Worm (Caenorhabditis elegans) whole organism, L4 larva: ENCODE results near the gene C10C6.13.

Source experiments
- F49E8.2 ChIP-seq: sonication (generic microtip); optimal IDR thresholded peaks from 2 replicates; lab custom pipeline; 2016; ENCODE audit warnings: missing compliant biosample characterization, mild to moderate bottlenecking, missing genetic modification characterization, borderline replicate concordance
- ZK546.5 ChIP-seq, 2 experiments: sonication (generic microtip); optimal IDR thresholded peaks; 2 replicates each; lab custom pipeline; 2017; ENCODE audit warnings: missing biosample characterization in 2 of 2, missing genetic modification characterization in 2 of 2
- ama-1 ChIP-seq: fragments of 150-350 bp; optimal IDR thresholded peaks from 2 replicates; lab custom pipeline; 2014; ENCODE audit warnings: inconsistent platforms, mixed read lengths
- ces-1 ChIP-seq: fragments of 150-350 bp; sonication (generic microtip); optimal IDR thresholded peaks from 4 replicates; lab custom pipeline; 2014; ENCODE audit warnings: missing biosample characterization, missing genetic modification reagents, missing genetic modification characterization
- dmd-6 ChIP-seq: fragments of 200-800 bp; sonication (Bioruptor generic); IDR thresholded peaks from 2 replicates; pipeline ENCODE4 v1.3.6; 2022; ENCODE audit warnings: missing genetic modification reagents, missing genetic modification characterization, missing compliant biosample characterization
- hlh-11 ChIP-seq: fragments of 200-800 bp; sonication (Bioruptor generic); optimal IDR thresholded peaks from 2 replicates; lab custom pipeline; 2018; ENCODE audit warnings: mild to moderate bottlenecking, missing genetic modification characterization, missing compliant biosample characterization
- mxl-2 ChIP-seq: fragments of 200-800 bp; sonication (Bioruptor generic); conservative IDR thresholded peaks from 2 replicates; pipeline ENCODE4 v1.3.6; 2022; ENCODE audit warnings: missing genetic modification reagents, missing genetic modification characterization, missing compliant biosample characterization
- nhr-76 ChIP-seq: fragments of 150-350 bp; optimal IDR thresholded peaks from 2 replicates; lab custom pipeline; 2014; ENCODE audit warnings: missing biosample characterization, missing genetic modification characterization
- snpc-4 ChIP-seq: fragments of 150-350 bp; optimal IDR thresholded peaks from 2 replicates; lab custom pipeline; 2014; ENCODE audit warnings: missing biosample characterization, missing genetic modification characterization

DNA sequence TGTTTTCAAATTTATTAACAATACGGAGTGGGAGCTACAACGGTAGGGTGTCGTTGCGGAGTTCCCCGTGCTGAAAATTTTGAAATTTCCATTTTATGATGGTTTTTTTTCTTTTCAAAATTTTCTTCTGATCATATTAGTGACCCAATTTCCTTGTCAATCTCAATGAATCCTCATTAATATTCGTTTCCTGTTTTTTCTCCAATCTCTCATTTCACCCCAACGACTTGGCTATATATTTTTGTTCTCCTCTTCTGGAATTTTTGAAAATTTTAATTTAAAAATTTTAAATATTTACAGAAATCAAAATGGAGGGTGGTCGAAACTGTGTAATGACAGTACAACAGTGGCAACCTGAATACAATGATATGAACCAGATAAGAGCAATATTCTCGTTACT lies 9.9 kb downstream of the C10C6.13 start, which contains the start of gene npr-3:
- TF ChIP-seq hlh-11 (tag; lab: Kevin White, UChicago) = no peak
- TF ChIP-seq snpc-4 (tag; lab: Kevin White, UChicago) = no peak
- no peak for TF ChIP-seq F49E8.2
- no peak for TF ChIP-seq nhr-76 (tag; lab: Kevin White, UChicago)
- TF ChIP-seq dmd-6 = no peak
- TF ChIP-seq ama-1 = no peak
- TF ChIP-seq ZK546.5 (tag; optimal IDR thresholded peaks at IDR 0.05; lab: Kevin White, UChicago) = no peak
- no peak for TF ChIP-seq ces-1 (GFP tag; lab: Kevin White, UChicago)
- TF ChIP-seq mxl-2 (GFP tag; lab: Robert Waterston, UW) = no peak
